ENCODE assay signal across 1 fruit fly cellular context in the genomic region with DNA sequence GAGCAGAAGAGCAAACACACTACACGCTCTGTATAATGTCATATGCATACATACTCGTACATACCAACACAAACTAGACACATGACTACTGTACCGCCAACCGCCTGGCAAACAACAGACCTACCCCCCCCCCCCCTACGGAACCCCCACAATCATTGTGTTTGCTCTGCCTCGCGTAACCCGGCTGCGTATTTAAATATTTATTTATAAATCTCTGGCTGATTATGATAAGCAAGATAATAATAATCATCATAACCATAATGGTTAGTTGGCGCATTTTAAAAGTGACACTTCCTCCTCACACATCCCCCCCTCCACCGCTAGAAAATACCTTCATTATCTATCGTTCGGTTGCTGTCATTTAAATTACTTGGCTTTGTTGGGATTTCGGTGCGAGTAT.
A peak's percentile ranks its signal among the peaks of the same experiment; 100 is the strongest.
TF ChIP-seq lines count a peak whose summit lies in the region.

No protein-coding gene starts in this region.

TF ChIP-seq in whole organism, embryonic, 481 proteins besides CTCF, POLR2A, EP300 and RAD21 (continued from another document and continues in another):
- no peak for TF ChIP-seq tx (GFP tag; optimal IDR thresholded peaks at IDR 0.05; lab: Kevin White, UChicago)
- no peak for TF ChIP-seq Aef1 (GFP tag; IDR thresholded peaks at IDR 0.05; lab: Robert Waterston, UW)
- TF ChIP-seq CG4424 (GFP tag; optimal IDR thresholded peaks at IDR 0.05; lab: Kevin White, UChicago): peak; percentile 39
- TF ChIP-seq CG3407 (GFP tag; optimal IDR thresholded peaks at IDR 0.05; lab: Kevin White, UChicago): peak; percentile 61
- TF ChIP-seq CG2129 (GFP tag; IDR thresholded peaks at IDR 0.05; lab: Robert Waterston, UW; ENCODE audit: partially characterized antibody): no peak
- peak; percentile 45 for TF ChIP-seq CG9817 (tag; optimal IDR thresholded peaks at IDR 0.05; lab: Kevin White, UChicago)
- TF ChIP-seq CG12659 (GFP tag; optimal IDR thresholded peaks at IDR 0.05; lab: Kevin White, UChicago): peak; percentile 37
- no peak for TF ChIP-seq Lim3 (GFP tag; IDR thresholded peaks at IDR 0.05; lab: Robert Waterston, UW)
- no peak for TF ChIP-seq CG1529 (GFP tag; optimal IDR thresholded peaks at IDR 0.05; lab: Kevin White, UChicago)
- TF ChIP-seq kni (GFP tag; optimal IDR thresholded peaks at IDR 0.05; lab: Kevin White, UChicago): peak; percentile 74
- no peak for TF ChIP-seq p53 (GFP tag; optimal IDR thresholded peaks at IDR 0.05; lab: Kevin White, UChicago)
- no peak for TF ChIP-seq Elba2 (GFP tag; optimal IDR thresholded peaks at IDR 0.05; lab: Kevin White, UChicago)
- TF ChIP-seq pita (GFP tag; optimal IDR thresholded peaks at IDR 0.05; lab: Kevin White, UChicago): no peak
- TF ChIP-seq CG4360 (GFP tag; IDR thresholded peaks at IDR 0.05; lab: Robert Waterston, UW): no peak
- no peak for TF ChIP-seq Sin3A (optimal IDR thresholded peaks at IDR 0.05; lab: Kevin White, UChicago)
- TF ChIP-seq CG8944 (GFP tag; optimal IDR thresholded peaks at IDR 0.05; lab: Kevin White, UChicago): no peak
- TF ChIP-seq CG13123 (GFP tag; optimal IDR thresholded peaks at IDR 0.05; lab: Kevin White, UChicago): no peak
- TF ChIP-seq CG7786 (GFP tag; optimal IDR thresholded peaks at IDR 0.05; lab: Kevin White, UChicago): no peak
- TF ChIP-seq scrt (GFP tag; optimal IDR thresholded peaks at IDR 0.05; lab: Kevin White, UChicago): peak; percentile 60
- no peak for TF ChIP-seq ap (GFP tag; IDR thresholded peaks at IDR 0.05; lab: Robert Waterston, UW)
- no peak for TF ChIP-seq CG3726 (GFP tag; IDR thresholded peaks at IDR 0.05; lab: Robert Waterston, UW)
- TF ChIP-seq Hr3 (GFP tag; optimal IDR thresholded peaks at IDR 0.05; lab: Kevin White, UChicago): no peak
- TF ChIP-seq CG17359 (tag; optimal IDR thresholded peaks at IDR 0.05; lab: Kevin White, UChicago): peak; percentile 56
- TF ChIP-seq CG14667 (GFP tag; IDR thresholded peaks at IDR 0.05; lab: Robert Waterston, UW): no peak
- peak; percentile 40 for TF ChIP-seq kah (GFP tag; optimal IDR thresholded peaks at IDR 0.05; lab: Kevin White, UChicago)
- TF ChIP-seq inv (GFP tag; IDR thresholded peaks at IDR 0.05; lab: Robert Waterston, UW; ENCODE audit: partially characterized antibody): 0 out of 2 replicates have a peak, but pooled peaks have one; percentile 1
- no peak for TF ChIP-seq CG6175 (GFP tag; IDR thresholded peaks at IDR 0.05; lab: Robert Waterston, UW)
- TF ChIP-seq Dip2 (GFP tag; IDR thresholded peaks at IDR 0.05; lab: Robert Waterston, UW): no peak
- peak; percentile 31 for TF ChIP-seq seq (GFP tag; IDR thresholded peaks at IDR 0.05; lab: Robert Waterston, UW)
- peak; percentile 32 for TF ChIP-seq run (tag; optimal IDR thresholded peaks at IDR 0.05; lab: Kevin White, UChicago)
- no peak for TF ChIP-seq E2f2 (GFP tag; IDR thresholded peaks at IDR 0.05; lab: Robert Waterston, UW)
- TF ChIP-seq CG4730 (GFP tag; IDR thresholded peaks at IDR 0.05; lab: Robert Waterston, UW): no peak
- no peak for TF ChIP-seq Hmx (GFP tag; optimal IDR thresholded peaks at IDR 0.05; lab: Kevin White, UChicago)
- TF ChIP-seq Spps (tag; optimal IDR thresholded peaks at IDR 0.05; lab: Kevin White, UChicago): no peak
- TF ChIP-seq fu2 (GFP tag; optimal IDR thresholded peaks at IDR 0.05; lab: Kevin White, UChicago): no peak
- peak in 1 of 2 experiments; percentile 76 for TF ChIP-seq Eip74EF (GFP tag; optimal IDR thresholded peaks at IDR 0.05; lab: Kevin White, UChicago)
- no peak for TF ChIP-seq bowl (GFP tag; IDR thresholded peaks at IDR 0.05; lab: Robert Waterston, UW)
- TF ChIP-seq pb (GFP tag; optimal IDR thresholded peaks at IDR 0.05; lab: Kevin White, UChicago): no peak
- peak; percentile 77 for TF ChIP-seq CG18599 (GFP tag; optimal IDR thresholded peaks at IDR 0.05; lab: Kevin White, UChicago)
- TF ChIP-seq CG42726 (GFP tag; IDR thresholded peaks at IDR 0.05; lab: Robert Waterston, UW; ENCODE audit: partially characterized antibody): no peak
- no peak for TF ChIP-seq Max (GFP tag; optimal IDR thresholded peaks at IDR 0.05; lab: Kevin White, UChicago)
- TF ChIP-seq CG17802 (tag; optimal IDR thresholded peaks at IDR 0.05; lab: Kevin White, UChicago): no peak
- no peak for TF ChIP-seq CG15073 (GFP tag; optimal IDR thresholded peaks at IDR 0.05; lab: Kevin White, UChicago)
- peak; percentile 46; the same call in 1 of the 2 replicates for TF ChIP-seq chm (GFP tag; IDR thresholded peaks at IDR 0.05; lab: Robert Waterston, UW)
- TF ChIP-seq aop (GFP tag; IDR thresholded peaks at IDR 0.05; lab: Robert Waterston, UW): no peak
- no peak for TF ChIP-seq Abd-B (GFP tag; optimal IDR thresholded peaks at IDR 0.05; lab: Kevin White, UChicago)
- peak; percentile 24 for TF ChIP-seq Fer2 (tag; optimal IDR thresholded peaks at IDR 0.05; lab: Kevin White, UChicago)
- TF ChIP-seq CG31224 (GFP tag; IDR thresholded peaks at IDR 0.05; lab: Robert Waterston, UW): peak; percentile 31; the same call in 1 of the 2 replicates
- TF ChIP-seq Mrtf (GFP tag; IDR thresholded peaks at IDR 0.05; lab: Robert Waterston, UW): no peak
- no peak for TF ChIP-seq Dbx (GFP tag; IDR thresholded peaks at IDR 0.05; lab: Robert Waterston, UW)
- peak; percentile 42 for TF ChIP-seq CG7839 (tag; optimal IDR thresholded peaks at IDR 0.05; lab: Kevin White, UChicago)
- no peak for TF ChIP-seq phol (tag; optimal IDR thresholded peaks at IDR 0.05; lab: Kevin White, UChicago)
- no peak for TF ChIP-seq CG31388 (GFP tag; optimal IDR thresholded peaks at IDR 0.05; lab: Kevin White, UChicago)
- TF ChIP-seq Dp (GFP tag; optimal IDR thresholded peaks at IDR 0.05; lab: Kevin White, UChicago): no peak
- no peak for TF ChIP-seq gt (GFP tag; IDR thresholded peaks at IDR 0.05; lab: Robert Waterston, UW)
- peak; percentile 10 for TF ChIP-seq nmo (GFP tag; optimal IDR thresholded peaks at IDR 0.05; lab: Kevin White, UChicago)
- TF ChIP-seq dan (GFP tag; IDR thresholded peaks at IDR 0.05; lab: Robert Waterston, UW): no peak
- no peak for TF ChIP-seq amos (GFP tag; IDR thresholded peaks at IDR 0.05; lab: Robert Waterston, UW; ENCODE audit: partially characterized antibody)
- TF ChIP-seq CG10979 (tag; optimal IDR thresholded peaks at IDR 0.05; lab: Kevin White, UChicago): no peak
- peak; percentile 58 for TF ChIP-seq unpg (GFP tag; optimal IDR thresholded peaks at IDR 0.05; lab: Kevin White, UChicago)
- no peak for TF ChIP-seq shn (GFP tag; optimal IDR thresholded peaks at IDR 0.05; lab: Kevin White, UChicago)
- no peak for TF ChIP-seq CG32772 (GFP tag; IDR thresholded peaks at IDR 0.05; lab: Robert Waterston, UW)
- no peak for TF ChIP-seq Bteb2 (GFP tag; optimal IDR thresholded peaks at IDR 0.05; lab: Kevin White, UChicago)
- no peak for TF ChIP-seq nerfin-1 (tag; optimal IDR thresholded peaks at IDR 0.05; lab: Kevin White, UChicago)
- no peak for TF ChIP-seq slp2 (GFP tag; optimal IDR thresholded peaks at IDR 0.05; lab: Kevin White, UChicago)
- TF ChIP-seq CG15601 (tag; optimal IDR thresholded peaks at IDR 0.05; lab: Kevin White, UChicago): peak; percentile 59
- 0 out of 3 replicates have a peak, but pooled peaks have one; percentile 20 for TF ChIP-seq gce (GFP tag; IDR thresholded peaks at IDR 0.05; lab: Robert Waterston, UW)
- TF ChIP-seq CG7745 (tag; optimal IDR thresholded peaks at IDR 0.05; lab: Kevin White, UChicago): no peak
- peak; percentile 42 for TF ChIP-seq CG7556 (GFP tag; optimal IDR thresholded peaks at IDR 0.05; lab: Kevin White, UChicago)
- TF ChIP-seq sd (tag; optimal IDR thresholded peaks at IDR 0.05; lab: Kevin White, UChicago): peak; percentile 87
- no peak for TF ChIP-seq row (GFP tag; IDR thresholded peaks at IDR 0.05; lab: Robert Waterston, UW)
- TF ChIP-seq Sry-δ (GFP tag; optimal IDR thresholded peaks at IDR 0.05; lab: Kevin White, UChicago): no peak
- TF ChIP-seq jumu (GFP tag; optimal IDR thresholded peaks at IDR 0.05; lab: Kevin White, UChicago): no peak
- TF ChIP-seq Hmr (GFP tag; optimal IDR thresholded peaks at IDR 0.05; lab: Kevin White, UChicago): peak; percentile 83
- no peak for TF ChIP-seq tna (GFP tag; IDR thresholded peaks at IDR 0.05; lab: Robert Waterston, UW; ENCODE audit: partially characterized antibody)
- TF ChIP-seq lilli (GFP tag; optimal IDR thresholded peaks at IDR 0.05; lab: Kevin White, UChicago): no peak
- TF ChIP-seq Optix (GFP tag; IDR thresholded peaks at IDR 0.05; lab: Robert Waterston, UW): no peak
- TF ChIP-seq esg (GFP tag; conservative IDR thresholded peaks at IDR 0.05; lab: Robert Waterston, UW): no peak
- peak; percentile 67 for TF ChIP-seq CG5180 (GFP tag; optimal IDR thresholded peaks at IDR 0.05; lab: Kevin White, UChicago)
- TF ChIP-seq CG8478 (optimal IDR thresholded peaks at IDR 0.05; lab: Kevin White, UChicago): no peak
- no peak for TF ChIP-seq sna (GFP tag; IDR thresholded peaks at IDR 0.05; lab: Robert Waterston, UW; ENCODE audit: partially characterized antibody)
- TF ChIP-seq CG6654 (GFP tag; optimal IDR thresholded peaks at IDR 0.05; lab: Kevin White, UChicago): peak; percentile 17
- TF ChIP-seq Sox100B (GFP tag; optimal IDR thresholded peaks at IDR 0.05; lab: Kevin White, UChicago): peak; percentile 52
- 0 out of 2 replicates have a peak, but pooled peaks have one; percentile 12 for TF ChIP-seq CG13287 (GFP tag; IDR thresholded peaks at IDR 0.05; lab: Robert Waterston, UW; ENCODE audit: partially characterized antibody)
- TF ChIP-seq CG12104 (GFP tag; optimal IDR thresholded peaks at IDR 0.05; lab: Kevin White, UChicago): peak; percentile 55
- TF ChIP-seq CG11247 (GFP tag; IDR thresholded peaks at IDR 0.05; lab: Robert Waterston, UW): 0 out of 2 replicates have a peak, but pooled peaks have one; percentile 21
- TF ChIP-seq NC2α (GFP tag; optimal IDR thresholded peaks at IDR 0.05; lab: Kevin White, UChicago): no peak
- TF ChIP-seq Med (GFP tag; lab: Kevin White, UChicago): peak; percentile 91
- peak; percentile 56; the same call in 1 of the 2 replicates for TF ChIP-seq CG14014 (GFP tag; IDR thresholded peaks at IDR 0.05; lab: Robert Waterston, UW)
- no peak for TF ChIP-seq trh (GFP tag; optimal IDR thresholded peaks at IDR 0.05; lab: Kevin White, UChicago)
- TF ChIP-seq BEAF-32 (GFP tag; optimal IDR thresholded peaks at IDR 0.05; lab: Kevin White, UChicago): no peak
- peak; percentile 63 for TF ChIP-seq CG9727 (GFP tag; optimal IDR thresholded peaks at IDR 0.05; lab: Kevin White, UChicago)
- peak; percentile 29 for TF ChIP-seq ash1 (GFP tag; optimal IDR thresholded peaks at IDR 0.05; lab: Kevin White, UChicago)
- TF ChIP-seq lab (GFP tag; optimal IDR thresholded peaks at IDR 0.05; lab: Kevin White, UChicago): peak; percentile 90
- no peak for TF ChIP-seq hbn (GFP tag; IDR thresholded peaks at IDR 0.05; lab: Robert Waterston, UW; ENCODE audit: partially characterized antibody)
- no peak for TF ChIP-seq slbo (GFP tag; IDR thresholded peaks at IDR 0.05; lab: Robert Waterston, UW)
- peak; percentile 25 for TF ChIP-seq Nf-YC (tag; optimal IDR thresholded peaks at IDR 0.05; lab: Kevin White, UChicago)
- TF ChIP-seq CG9876 (GFP tag; optimal IDR thresholded peaks at IDR 0.05; lab: Kevin White, UChicago): no peak
- no peak for TF ChIP-seq CG7372 (GFP tag; IDR thresholded peaks at IDR 0.05; lab: Robert Waterston, UW)
- TF ChIP-seq maf-S (GFP tag; optimal IDR thresholded peaks at IDR 0.05; lab: Kevin White, UChicago): no peak
- peak; percentile 33 for TF ChIP-seq Lhr (GFP tag; optimal IDR thresholded peaks at IDR 0.05; lab: Kevin White, UChicago)
- TF ChIP-seq ftz-f1 (GFP tag; optimal IDR thresholded peaks at IDR 0.05; lab: Kevin White, UChicago): no peak
- TF ChIP-seq fd96Cb (tag; optimal IDR thresholded peaks at IDR 0.05; lab: Kevin White, UChicago): no peak
- TF ChIP-seq CG1233 (GFP tag; optimal IDR thresholded peaks at IDR 0.05; lab: Kevin White, UChicago): peak; percentile 76
- no peak for TF ChIP-seq Tbp (GFP tag; optimal IDR thresholded peaks at IDR 0.05; lab: Kevin White, UChicago)
- TF ChIP-seq CG13624 (GFP tag; optimal IDR thresholded peaks at IDR 0.05; lab: Kevin White, UChicago): no peak
- peak; percentile 5 for TF ChIP-seq CG6854 (GFP tag; optimal IDR thresholded peaks at IDR 0.05; lab: Kevin White, UChicago)
- TF ChIP-seq Xrp1 (GFP tag; IDR thresholded peaks at IDR 0.05; lab: Robert Waterston, UW): peak; percentile 9; the same call in 1 of the 2 replicates
- no peak for TF ChIP-seq en (GFP tag; optimal IDR thresholded peaks at IDR 0.05; lab: Kevin White, UChicago)
- TF ChIP-seq pnt (GFP tag; optimal IDR thresholded peaks at IDR 0.05; lab: Kevin White, UChicago): no peak
- TF ChIP-seq Sry-β (GFP tag; optimal IDR thresholded peaks at IDR 0.05; lab: Kevin White, UChicago): no peak
- no peak for TF ChIP-seq mam (GFP tag; optimal IDR thresholded peaks at IDR 0.05; lab: Kevin White, UChicago)
- peak; percentile 64 for TF ChIP-seq odd (GFP tag; optimal IDR thresholded peaks at IDR 0.05; lab: Kevin White, UChicago)
- no peak for TF ChIP-seq sens-2 (GFP tag; IDR thresholded peaks at IDR 0.05; lab: Robert Waterston, UW)
- TF ChIP-seq dmrt11E (tag; optimal IDR thresholded peaks at IDR 0.05; lab: Kevin White, UChicago): peak; percentile 18
- TF ChIP-seq CG14441 (GFP tag; IDR thresholded peaks at IDR 0.05; lab: Robert Waterston, UW): no peak
- TF ChIP-seq Rfx (GFP tag; IDR thresholded peaks at IDR 0.05; lab: Robert Waterston, UW): peak; percentile 47; the same call in 1 of the 2 replicates
- TF ChIP-seq salm (tag; optimal IDR thresholded peaks at IDR 0.05; lab: Kevin White, UChicago): peak; percentile 55
- no peak for TF ChIP-seq CG9215 (GFP tag; IDR thresholded peaks at IDR 0.05; lab: Robert Waterston, UW)
- TF ChIP-seq CG17612 (GFP tag; IDR thresholded peaks at IDR 0.05; lab: Robert Waterston, UW): no peak
- TF ChIP-seq CG15479 (GFP tag; optimal IDR thresholded peaks at IDR 0.05; lab: Kevin White, UChicago): peak; percentile 80
- no peak for TF ChIP-seq CG10959 (GFP tag; IDR thresholded peaks at IDR 0.05; lab: Robert Waterston, UW)
- no peak for TF ChIP-seq ttk (GFP tag; IDR thresholded peaks at IDR 0.05; lab: Robert Waterston, UW)
- TF ChIP-seq ac (GFP tag; optimal IDR thresholded peaks at IDR 0.05; lab: Kevin White, UChicago): peak; percentile 29
- no peak for TF ChIP-seq slou (GFP tag; optimal IDR thresholded peaks at IDR 0.05; lab: Kevin White, UChicago)
- peak; percentile 78 for TF ChIP-seq CG12071 (GFP tag; optimal IDR thresholded peaks at IDR 0.05; lab: Kevin White, UChicago)
- no peak for TF ChIP-seq CG7963 (GFP tag; IDR thresholded peaks at IDR 0.05; lab: Robert Waterston, UW; ENCODE audit: partially characterized antibody)
- peak; percentile 53 for TF ChIP-seq Hey (tag; optimal IDR thresholded peaks at IDR 0.05; lab: Kevin White, UChicago)
- TF ChIP-seq HLH3B (GFP tag; IDR thresholded peaks at IDR 0.05; lab: Robert Waterston, UW): no peak
- TF ChIP-seq Pdp1 (GFP tag; optimal IDR thresholded peaks at IDR 0.05; lab: Kevin White, UChicago): no peak
